Comparison of ENCODE assay signal across 1 worm cellular context in genomic region chrX:8476308-8476707, ce11.
TF ChIP-seq lines count a peak whose summit lies in the region.

No protein-coding gene starts in this region.

TF ChIP-seq in whole organism, L1 larva, 84 proteins besides CTCF, POLR2A, EP300 and RAD21 (continued from another document):
- no peak for TF ChIP-seq grh-1 (GFP tag; IDR thresholded peaks at IDR 0.05; lab: Robert Waterston, UW)
- TF ChIP-seq ceh-8 (GFP tag; optimal IDR thresholded peaks at IDR 0.05; lab: Kevin White, UChicago), result no peak
- TF ChIP-seq unc-30 (tag; optimal IDR thresholded peaks at IDR 0.05; lab: Kevin White, UChicago), result no peak
- TF ChIP-seq tbx-2 (tag; optimal IDR thresholded peaks at IDR 0.05; lab: Kevin White, UChicago), result peak; percentile 57
- TF ChIP-seq pqm-1 (tag; optimal IDR thresholded peaks at IDR 0.05; lab: Kevin White, UChicago), result no peak
- no peak for TF ChIP-seq sox-4 (tag; optimal IDR thresholded peaks at IDR 0.05; lab: Kevin White, UChicago)
- TF ChIP-seq pag-3 (tag; optimal IDR thresholded peaks at IDR 0.05; lab: Kevin White, UChicago; ENCODE audit: borderline replicate concordance, insufficient read depth), result no peak
- TF ChIP-seq ets-5 (GFP tag; IDR thresholded peaks at IDR 0.05; lab: Robert Waterston, UW), result no peak
- TF ChIP-seq sup-37 (GFP tag; optimal IDR thresholded peaks at IDR 0.05; lab: Kevin White, UChicago), result no peak
- TF ChIP-seq ceh-63 (GFP tag; optimal IDR thresholded peaks at IDR 0.05; lab: Kevin White, UChicago), result no peak
- TF ChIP-seq unc-98 (GFP tag; IDR thresholded peaks at IDR 0.05; lab: Robert Waterston, UW), result no peak
- TF ChIP-seq irx-1 (tag; optimal IDR thresholded peaks at IDR 0.05; lab: Kevin White, UChicago), result no peak
- no peak for TF ChIP-seq nhr-28 (tag; optimal IDR thresholded peaks at IDR 0.05; lab: Kevin White, UChicago)
- TF ChIP-seq lin-35 (GFP tag; optimal IDR thresholded peaks at IDR 0.05; lab: Kevin White, UChicago), result no peak
- TF ChIP-seq aly-2 (tag; optimal IDR thresholded peaks at IDR 0.05; lab: Kevin White, UChicago), result no peak
- TF ChIP-seq C04F5.9 (tag; optimal IDR thresholded peaks at IDR 0.05; lab: Kevin White, UChicago), result no peak
- TF ChIP-seq nhr-76 (tag; optimal IDR thresholded peaks at IDR 0.05; lab: Kevin White, UChicago), result no peak
- no peak for TF ChIP-seq lsy-2 (tag; optimal IDR thresholded peaks at IDR 0.05; lab: Kevin White, UChicago)
- no peak for TF ChIP-seq ceh-88 (GFP tag; IDR thresholded peaks at IDR 0.05; lab: Robert Waterston, UW)
- TF ChIP-seq sptf-1 (tag; optimal IDR thresholded peaks at IDR 0.05; lab: Kevin White, UChicago), result no peak
- TF ChIP-seq nhr-12 (tag; optimal IDR thresholded peaks at IDR 0.05; lab: Kevin White, UChicago), result no peak
- no peak for TF ChIP-seq ztf-4 (tag; optimal IDR thresholded peaks at IDR 0.05; lab: Kevin White, UChicago)
- TF ChIP-seq fkh-8 (tag; optimal IDR thresholded peaks at IDR 0.05; lab: Kevin White, UChicago), result no peak
- no peak for TF ChIP-seq hlh-4 (tag; optimal IDR thresholded peaks at IDR 0.05; lab: Kevin White, UChicago)
- TF ChIP-seq nhr-85 (tag; lab: Kevin White, UChicago), result peak; percentile 52
- peak; percentile 17 for TF ChIP-seq nhr-47 (tag; optimal IDR thresholded peaks at IDR 0.05; lab: Kevin White, UChicago)
